Worm (Caenorhabditis elegans): ENCODE data around the gene rfs-1.

DNA sequence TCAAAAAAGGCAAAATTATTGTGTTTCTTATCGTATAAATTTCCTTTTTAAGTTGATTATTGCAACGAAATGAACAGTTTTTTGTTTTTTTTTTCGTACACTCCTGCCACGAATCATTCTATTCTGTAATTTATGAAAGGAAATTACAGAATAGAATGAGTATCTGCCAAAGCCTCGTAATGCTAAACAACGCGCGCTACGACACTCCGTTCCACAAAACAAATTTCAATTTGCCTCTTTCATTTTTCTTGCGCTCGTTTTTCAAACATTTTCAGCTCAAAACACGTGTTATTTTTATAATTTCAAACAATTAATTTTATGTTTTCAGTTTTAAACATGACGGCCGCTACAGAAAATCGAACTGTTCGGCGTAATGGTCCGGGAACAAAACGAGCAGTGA, 1.5 kb upstream of the rfs-1 start, which contains the start of gene mob-4:
- TF ChIP-seq him-1 (tag; optimal IDR thresholded peaks at IDR 0.05) (no peak), W03F9.2 (tag; optimal IDR thresholded peaks at IDR 0.05) (no peak)

All from whole organism, L4/young adult.